Fruit fly (Drosophila melanogaster) whole organism, prepupa: ENCODE results near the gene CG11999.

Source experiments
- CG10631 ChIP-seq: fragments of 200-800 bp; sonication (Bioruptor generic); optimal IDR thresholded peaks from 2 replicates; lab custom pipeline; 2016; ENCODE audit warnings: missing biosample characterization, missing genetic modification characterization
- CG6854 ChIP-seq: fragments of 200-800 bp; sonication (Bioruptor generic); optimal IDR thresholded peaks from 2 replicates; lab custom pipeline; 2017; ENCODE audit warnings: missing biosample characterization, mild to moderate bottlenecking, missing genetic modification characterization
- Gug ChIP-seq: fragments of 200-800 bp; sonication (Bioruptor generic); IDR thresholded peaks from 2 replicates; pipeline ENCODE4 v1.3.6; 2022; ENCODE audit warnings: missing biosample characterization, missing genetic modification characterization
- acj6 ChIP-seq: fragments of 200-800 bp; sonication (Bioruptor generic); optimal IDR thresholded peaks from 3 replicates; lab custom pipeline; 2016; ENCODE audit warnings: missing biosample characterization, missing genetic modification characterization
- fd59A ChIP-seq: fragments of 200-800 bp; sonication (Bioruptor generic); optimal IDR thresholded peaks from 2 replicates; lab custom pipeline; 2017; ENCODE audit warnings: missing biosample characterization, mild to moderate bottlenecking, missing genetic modification characterization, missing genetic modification reagents
- spab ChIP-seq: fragments of 200-800 bp; sonication (Bioruptor generic); optimal IDR thresholded peaks from 2 replicates; lab custom pipeline; 2017; ENCODE audit warnings: missing biosample characterization, mild to moderate bottlenecking, missing genetic modification characterization, missing genetic modification reagents
- svp ChIP-seq: fragments of 200-800 bp; sonication (Bioruptor generic); peaks from one replicate; lab custom pipeline; 2016; ENCODE audit warnings: missing biosample characterization, missing genetic modification characterization

- TF ChIP-seq svp (GFP tag; lab: Kevin White, UChicago) (no peak), spab (GFP tag; lab: Kevin White, UChicago) (no peak), CG6854 (GFP tag; lab: Kevin White, UChicago) (no peak), acj6 (GFP tag; lab: Kevin White, UChicago) (no peak), CG10631 (no peak), Gug (GFP tag; lab: Robert Waterston, UW) (no peak), fd59A (GFP tag; lab: Kevin White, UChicago) (no peak)
Observed at dm6 chr3R:5387996-5388395, 33.4 kb upstream of the CG11999 start.
